Fruit fly (Drosophila melanogaster) whole organism, embryonic: Measurements from ENCODE around the gene trbd.

Source experiments
- B-H1 ChIP-seq: fragments of 200-800 bp; sonication (Bioruptor generic); IDR thresholded peaks from 3 replicates; pipeline ENCODE4 v1.3.6; 2022; ENCODE audit warnings: missing biosample characterization, missing genetic modification characterization
- Bdp1 ChIP-seq: fragments of 200-800 bp; sonication (Bioruptor generic); optimal IDR thresholded peaks from 3 replicates; lab custom pipeline; 2016; ENCODE audit warnings: missing biosample characterization, missing genetic modification characterization
- Bgb ChIP-seq: fragments of 200-800 bp; sonication (Bioruptor generic); IDR thresholded peaks from 2 replicates; pipeline ENCODE4 v1.3.6; 2022; ENCODE audit warnings: missing biosample characterization, missing genetic modification characterization; ENCODE audit not compliant: partially characterized antibody
- CG10147 ChIP-seq: fragments of 200-800 bp; sonication (Bioruptor generic); optimal IDR thresholded peaks from 2 replicates; lab custom pipeline; 2019; ENCODE audit warnings: missing biosample characterization, mild to moderate bottlenecking, missing genetic modification characterization, moderate library complexity
- CG12104 ChIP-seq: fragments of 200-800 bp; sonication (Bioruptor generic); optimal IDR thresholded peaks from 3 replicates; lab custom pipeline; 2016; ENCODE audit warnings: missing biosample characterization, missing genetic modification characterization
- CG12155 ChIP-seq: fragments of 200-800 bp; sonication (Bioruptor generic); optimal IDR thresholded peaks from 3 replicates; lab custom pipeline; 2016; ENCODE audit warnings: missing biosample characterization, missing genetic modification characterization
- CG13424 ChIP-seq: fragments of 200-800 bp; sonication (Bioruptor generic); optimal IDR thresholded peaks from 2 replicates; lab custom pipeline; 2019; ENCODE audit warnings: missing biosample characterization, mild to moderate bottlenecking, missing genetic modification characterization, moderate library complexity
- CG13775 ChIP-seq: fragments of 200-800 bp; sonication (Bioruptor generic); optimal IDR thresholded peaks from 3 replicates; lab custom pipeline; 2017; ENCODE audit warnings: missing biosample characterization, mild to moderate bottlenecking, missing genetic modification characterization
- CG14860 ChIP-seq: fragments of 200-800 bp; sonication (Bioruptor generic); IDR thresholded peaks from 3 replicates; pipeline ENCODE4 v1.3.6; 2022; ENCODE audit warnings: missing biosample characterization, missing genetic modification characterization; ENCODE audit not compliant: partially characterized antibody
- CG15601 ChIP-seq: fragments of 200-800 bp; sonication (Bioruptor generic); optimal IDR thresholded peaks from 3 replicates; lab custom pipeline; 2019; ENCODE audit warnings: missing biosample characterization, mild to moderate bottlenecking, missing genetic modification characterization, moderate library complexity
- CG16813 ChIP-seq: fragments of 200-800 bp; sonication (Bioruptor generic); IDR thresholded peaks from 3 replicates; pipeline ENCODE4 v1.3.6; 2022; ENCODE audit warnings: missing biosample characterization, missing genetic modification characterization; ENCODE audit not compliant: partially characterized antibody
- CG2129 ChIP-seq: fragments of 200-800 bp; sonication (Bioruptor generic); IDR thresholded peaks from 2 replicates; pipeline ENCODE4 v1.3.6; 2022; ENCODE audit warnings: missing biosample characterization, missing genetic modification characterization; ENCODE audit not compliant: partially characterized antibody
- CG30403 ChIP-seq: fragments of 200-800 bp; sonication (Bioruptor generic); optimal IDR thresholded peaks from 3 replicates; lab custom pipeline; 2016; ENCODE audit warnings: missing biosample characterization, missing genetic modification characterization
- CG32767 ChIP-seq: fragments of 200-800 bp; sonication (Bioruptor generic); IDR thresholded peaks from 2 replicates; pipeline ENCODE4 v1.3.6; 2022; ENCODE audit warnings: missing biosample characterization, missing genetic modification characterization
- CG33213 ChIP-seq: fragments of 200-800 bp; sonication (Bioruptor generic); optimal IDR thresholded peaks from 3 replicates; lab custom pipeline; 2016; ENCODE audit warnings: missing biosample characterization, missing genetic modification characterization
- CG33557 ChIP-seq: fragments of 200-800 bp; sonication (Bioruptor generic); optimal IDR thresholded peaks from 2 replicates; lab custom pipeline; 2019; ENCODE audit warnings: missing biosample characterization, mild to moderate bottlenecking, missing genetic modification characterization, moderate library complexity
- CG4617 ChIP-seq: fragments of 200-800 bp; sonication (Bioruptor generic); optimal IDR thresholded peaks from 3 replicates; lab custom pipeline; 2016; ENCODE audit warnings: missing biosample characterization, missing genetic modification characterization, borderline replicate concordance
- CG5245 ChIP-seq: fragments of 200-800 bp; sonication (Bioruptor generic); optimal IDR thresholded peaks from 3 replicates; lab custom pipeline; 2016; ENCODE audit warnings: missing biosample characterization, missing genetic modification characterization
- CG6272 ChIP-seq: fragments of 200-800 bp; sonication (Bioruptor generic); IDR thresholded peaks from 2 replicates; pipeline ENCODE4 v1.3.6; 2022; ENCODE audit warnings: missing biosample characterization, missing genetic modification characterization
- CG7271 ChIP-seq: fragments of 200-800 bp; sonication (Bioruptor generic); optimal IDR thresholded peaks from 2 replicates; lab custom pipeline; 2018; ENCODE audit warnings: missing biosample characterization, mild to moderate bottlenecking, missing genetic modification characterization, moderate library complexity
- CG7963 ChIP-seq: fragments of 200-800 bp; sonication (Bioruptor generic); IDR thresholded peaks from 3 replicates; pipeline ENCODE4 v1.3.6; 2022; ENCODE audit warnings: missing biosample characterization, missing genetic modification characterization; ENCODE audit not compliant: partially characterized antibody
- D19B ChIP-seq: fragments of 200-800 bp; sonication (Bioruptor generic); optimal IDR thresholded peaks from 2 replicates; lab custom pipeline; 2017; ENCODE audit warnings: missing biosample characterization, mild to moderate bottlenecking, missing genetic modification characterization
- Doc2 ChIP-seq: fragments of 200-800 bp; sonication (Bioruptor generic); IDR thresholded peaks from 2 replicates; pipeline ENCODE4 v1.3.6; 2022; ENCODE audit warnings: missing biosample characterization, missing genetic modification characterization
- Eip74EF ChIP-seq, 2 experiments: fragments of 200-800 bp in 1 of 2; fragments of >200 bp in 1 of 2; sonication (Bioruptor generic) in 1 of 2; optimal IDR thresholded peaks; 2 replicates each; lab custom pipeline; 2017 to 2019; ENCODE audit warnings: missing biosample characterization in 2 of 2, missing genetic modification characterization in 2 of 2, mild to moderate bottlenecking in 1 of 2, moderate library complexity in 1 of 2
- Gug ChIP-seq: fragments of 200-800 bp; sonication (Bioruptor generic); IDR thresholded peaks from 4 replicates; pipeline ENCODE4 v1.3.6; 2022; ENCODE audit warnings: missing biosample characterization, missing genetic modification characterization
- Hey ChIP-seq: fragments of 200-800 bp; sonication (Bioruptor generic); optimal IDR thresholded peaks from 3 replicates; lab custom pipeline; 2018; ENCODE audit warnings: missing biosample characterization, mild to moderate bottlenecking, missing genetic modification characterization
- Hmx ChIP-seq: fragments of 200-800 bp; sonication (Bioruptor generic); optimal IDR thresholded peaks from 2 replicates; lab custom pipeline; 2016; ENCODE audit warnings: missing biosample characterization, missing genetic modification characterization
- Hr39 ChIP-seq: fragments of >200 bp; optimal IDR thresholded peaks from 2 replicates; lab custom pipeline; 2017
- MBD-R2 ChIP-seq: fragments of 200-800 bp; sonication (Bioruptor generic); IDR thresholded peaks from 2 replicates; pipeline ENCODE4 v1.3.6; 2022; ENCODE audit warnings: missing biosample characterization, missing genetic modification characterization
- NC2α ChIP-seq: fragments of 200-800 bp; sonication (Bioruptor generic); optimal IDR thresholded peaks from 2 replicates; lab custom pipeline; 2016; ENCODE audit warnings: missing biosample characterization, missing genetic modification characterization
- Oli ChIP-seq: fragments of 200-800 bp; sonication (Bioruptor generic); optimal IDR thresholded peaks from 2 replicates; lab custom pipeline; 2018; ENCODE audit warnings: missing biosample characterization, mild to moderate bottlenecking, missing genetic modification characterization, moderate library complexity
- Side ChIP-seq: fragments of 200-800 bp; sonication (Bioruptor generic); optimal IDR thresholded peaks from 2 replicates; lab custom pipeline; 2016; ENCODE audit warnings: missing biosample characterization, missing genetic modification characterization
- Vsx1 ChIP-seq: fragments of 200-800 bp; sonication (Bioruptor generic); optimal IDR thresholded peaks from 2 replicates; lab custom pipeline; 2017; ENCODE audit warnings: missing biosample characterization, mild to moderate bottlenecking, missing genetic modification characterization, missing genetic modification reagents
- ab ChIP-seq: fragments of 200-800 bp; sonication (Bioruptor generic); optimal IDR thresholded peaks from 2 replicates; lab custom pipeline; 2016; ENCODE audit warnings: missing biosample characterization, missing genetic modification characterization
- ato ChIP-seq: fragments of 200-800 bp; sonication (Bioruptor generic); IDR thresholded peaks from 2 replicates; pipeline ENCODE4 v1.3.6; 2022; ENCODE audit warnings: missing biosample characterization, missing genetic modification characterization; ENCODE audit not compliant: partially characterized antibody
- cad ChIP-seq: fragments of >200 bp; optimal IDR thresholded peaks from 2 replicates; lab custom pipeline; 2017; ENCODE audit warnings: missing biosample characterization, missing genetic modification characterization
- chinmo ChIP-seq: fragments of 200-800 bp; sonication (Bioruptor generic); IDR thresholded peaks from 4 replicates; pipeline ENCODE4 v1.3.6; 2022; ENCODE audit warnings: missing biosample characterization, missing genetic modification characterization; ENCODE audit not compliant: partially characterized antibody
- chn ChIP-seq: fragments of 200-800 bp; sonication (Bioruptor generic); optimal IDR thresholded peaks from 2 replicates; lab custom pipeline; 2016; ENCODE audit warnings: missing biosample characterization, missing genetic modification characterization
- dan ChIP-seq: fragments of 200-800 bp; sonication (Bioruptor generic); IDR thresholded peaks from 2 replicates; pipeline ENCODE4 v1.3.6; 2022; ENCODE audit warnings: missing biosample characterization, missing genetic modification characterization
- exex ChIP-seq: fragments of 200-800 bp; sonication (Bioruptor generic); optimal IDR thresholded peaks from 4 replicates; lab custom pipeline; 2018; ENCODE audit warnings: missing biosample characterization, mild to moderate bottlenecking, missing genetic modification characterization, moderate library complexity
- fd102C ChIP-seq: fragments of 200-800 bp; sonication (Bioruptor generic); optimal IDR thresholded peaks from 2 replicates; lab custom pipeline; 2018; ENCODE audit warnings: missing biosample characterization, mild to moderate bottlenecking, missing genetic modification characterization, moderate library complexity
- ftz-f1 ChIP-seq: fragments of 200-800 bp; sonication (Bioruptor generic); optimal IDR thresholded peaks from 2 replicates; lab custom pipeline; 2016; ENCODE audit warnings: missing biosample characterization, missing genetic modification characterization
- insv ChIP-seq, 2 experiments: fragments of 200-800 bp; sonication (Bioruptor generic); optimal IDR thresholded peaks; 3 replicates each; lab custom pipeline; 2016 to 2018; ENCODE audit warnings: missing biosample characterization in 2 of 2, missing genetic modification characterization in 2 of 2
- otp ChIP-seq: fragments of 200-800 bp; sonication (Bioruptor generic); IDR thresholded peaks from 3 replicates; pipeline ENCODE4, ENCODE4 v1.3.6; 2022; ENCODE audit warnings: missing biosample characterization, missing genetic modification characterization
- pan ChIP-seq, 4 experiments: fragments of >200 bp in 3 of 4; fragments of 200-800 bp in 1 of 4; sonication (Bioruptor generic) in 1 of 4; optimal IDR thresholded peaks in 3 of 4; IDR thresholded peaks in 1 of 4; 2 replicates each; pipeline versions ENCODE4 v1.3.6 to Lab custom; 2017 to 2022; ENCODE audit warnings: missing biosample characterization in 2 of 4, missing genetic modification characterization in 2 of 4, mixed read lengths in 1 of 4
- slbo ChIP-seq: fragments of 200-800 bp; sonication (Bioruptor generic); IDR thresholded peaks from 2 replicates; pipeline ENCODE4 v1.3.6; 2022; ENCODE audit warnings: missing biosample characterization, missing genetic modification characterization
- unpg ChIP-seq: fragments of 200-800 bp; sonication (Bioruptor generic); optimal IDR thresholded peaks from 3 replicates; lab custom pipeline; 2018; ENCODE audit warnings: missing biosample characterization, mild to moderate bottlenecking, missing genetic modification characterization, moderate library complexity
- vfl ChIP-seq: fragments of 200-800 bp; sonication (Bioruptor generic); optimal IDR thresholded peaks from 2 replicates; lab custom pipeline; 2016; ENCODE audit warnings: missing biosample characterization, missing genetic modification characterization
- zfh2 ChIP-seq: fragments of 200-800 bp; sonication (Bioruptor generic); optimal IDR thresholded peaks from 2 replicates; lab custom pipeline; 2016; ENCODE audit warnings: missing biosample characterization, missing genetic modification characterization

trbd gene

dm6 chr3R:9705008-9705628, 5.7 kb downstream of the trbd start, which contains the start of gene Unc-115a (continued):
- TF ChIP-seq Hey (tag; lab: Kevin White, UChicago) = no peak
- no peak for TF ChIP-seq CG2129 (GFP tag; lab: Robert Waterston, UW)
- TF ChIP-seq CG15601 (tag; lab: Kevin White, UChicago) = peak; percentile 73
- peak in 1 of 2 experiments; percentile 39 for TF ChIP-seq Eip74EF (GFP tag; optimal IDR thresholded peaks at IDR 0.05; lab: Kevin White, UChicago)
- no peak for TF ChIP-seq ab
- peak; percentile 26 for TF ChIP-seq CG33557 (GFP tag; lab: Kevin White, UChicago)
- no peak for TF ChIP-seq otp (GFP tag; lab: Robert Waterston, UW)
- peak; percentile 40 for TF ChIP-seq Bdp1
- no peak for TF ChIP-seq dan
- peak; percentile 29 for TF ChIP-seq CG12104
- peak; percentile 36 for TF ChIP-seq CG13775
- TF ChIP-seq CG30403 = peak; percentile 29
- no peak for TF ChIP-seq Oli (tag; lab: Kevin White, UChicago)
- TF ChIP-seq CG13424 = peak; percentile 35
- no peak for TF ChIP-seq Hmx (GFP tag; lab: Kevin White, UChicago)
- TF ChIP-seq CG6272 (GFP tag; lab: Robert Waterston, UW) = peak; percentile 30; the same call in 1 of the 2 replicates
- TF ChIP-seq ato (GFP tag; lab: Robert Waterston, UW) = no peak
- TF ChIP-seq CG14860 (GFP tag; lab: Robert Waterston, UW) = no peak
- TF ChIP-seq chn = peak; percentile 68
- no peak for TF ChIP-seq CG7271 (tag; lab: Kevin White, UChicago)
- TF ChIP-seq chinmo (GFP tag; lab: Robert Waterston, UW) = no peak
- peak; percentile 39 for TF ChIP-seq vfl (GFP tag; lab: Kevin White, UChicago)
- no peak for TF ChIP-seq exex (tag; lab: Kevin White, UChicago)
- TF ChIP-seq slbo (GFP tag; lab: Robert Waterston, UW) = no peak
- TF ChIP-seq CG5245 (GFP tag; lab: Kevin White, UChicago) = no peak
- no peak for TF ChIP-seq Doc2 (GFP tag; lab: Robert Waterston, UW)
- TF ChIP-seq NC2α (GFP tag; lab: Kevin White, UChicago) = peak; percentile 43
- TF ChIP-seq CG12155 (GFP tag; lab: Kevin White, UChicago) = peak; percentile 35
- peak; percentile 34 for TF ChIP-seq CG4617
- TF ChIP-seq Gug = peak; percentile 45; the same call in 2 of the 4 replicates
- TF ChIP-seq D19B (GFP tag; lab: Kevin White, UChicago) = no peak
- TF ChIP-seq CG33213 = peak; percentile 76
- TF ChIP-seq CG32767 (GFP tag; lab: Robert Waterston, UW) = no peak
- TF ChIP-seq Vsx1 (GFP tag; lab: Kevin White, UChicago) = no peak
- no peak for TF ChIP-seq cad (GFP tag; lab: Kevin White, UChicago)
- TF ChIP-seq Bgb (GFP tag; lab: Robert Waterston, UW) = no peak
- TF ChIP-seq Side (GFP tag; lab: Kevin White, UChicago) = peak; percentile 44
- peak; percentile 54 for TF ChIP-seq zfh2 (GFP tag; lab: Kevin White, UChicago)
- TF ChIP-seq pan (optimal IDR thresholded peaks at IDR 0.05; lab: Kevin White, UChicago) = no peak
- TF ChIP-seq pan (GFP tag; optimal IDR thresholded peaks at IDR 0.05 in 1 of 2, IDR thresholded peaks at IDR 0.05 in 1 of 2) = no peak
- TF ChIP-seq Hr39 (lab: Kevin White, UChicago) = no peak
- TF ChIP-seq B-H1 = no peak
- no peak for TF ChIP-seq MBD-R2
- peak; percentile 22 for TF ChIP-seq fd102C (GFP tag; lab: Kevin White, UChicago)
- peak; percentile 58 for TF ChIP-seq ftz-f1
- peak in 1 of 2 experiments; percentile 87 for TF ChIP-seq insv (GFP tag; optimal IDR thresholded peaks at IDR 0.05; lab: Kevin White, UChicago)
- TF ChIP-seq unpg (GFP tag; lab: Kevin White, UChicago) = no peak
- TF ChIP-seq CG7963 (GFP tag; lab: Robert Waterston, UW) = no peak
- TF ChIP-seq CG10147 = peak; percentile 60
- TF ChIP-seq CG16813 (GFP tag; lab: Robert Waterston, UW) = no peak
